Fruit fly (Drosophila melanogaster) S2 (cell line): Measurements from ENCODE around the gene Cpr30F.

Experiments used
- CG8478 ChIP-seq: fragments of >200 bp; optimal IDR thresholded peaks from 2 replicates; lab custom pipeline; 2018
- CTCF ChIP-seq, 2 experiments: fragments of >200 bp; optimal IDR thresholded peaks; 2 replicates each; lab custom pipeline; 2018

dm6 chr2L:9943521-9943920, 10.6 kb upstream of the Cpr30F start:
- TF ChIP-seq CG8478 (lab: Kevin White, UChicago) (no peak), CTCF (optimal IDR thresholded peaks at IDR 0.05; lab: Kevin White, UChicago) (no peak)
